Fruit fly (Drosophila melanogaster) ovary, adult (tissue): ENCODE data around the gene t-cup.

Source experiments
- CG17801 ChIP-seq: fragments of 200-800 bp; optimal IDR thresholded peaks from 2 replicates; lab custom pipeline; 2019; ENCODE audit warnings: missing biosample characterization, mild to moderate bottlenecking, missing genetic modification characterization, moderate library complexity; ENCODE audit not compliant: partially characterized antibody

The t-cup gene

dm6 chr2L:12465164-12466011 lies 31.7 kb downstream of the t-cup start:
- TF ChIP-seq CG17801 (GFP tag; lab: Kevin White, UChicago), result no peak

dm6 chr2L:12464065-12464464 lies 33.1 kb downstream of the t-cup start:
- TF ChIP-seq CG17801 (GFP tag; lab: Kevin White, UChicago), result no peak

- no peak for TF ChIP-seq CG17801 (GFP tag; lab: Kevin White, UChicago)
Measured at dm6 chr2L:12463037-12463436, 34.1 kb downstream of the t-cup start.

DNA sequence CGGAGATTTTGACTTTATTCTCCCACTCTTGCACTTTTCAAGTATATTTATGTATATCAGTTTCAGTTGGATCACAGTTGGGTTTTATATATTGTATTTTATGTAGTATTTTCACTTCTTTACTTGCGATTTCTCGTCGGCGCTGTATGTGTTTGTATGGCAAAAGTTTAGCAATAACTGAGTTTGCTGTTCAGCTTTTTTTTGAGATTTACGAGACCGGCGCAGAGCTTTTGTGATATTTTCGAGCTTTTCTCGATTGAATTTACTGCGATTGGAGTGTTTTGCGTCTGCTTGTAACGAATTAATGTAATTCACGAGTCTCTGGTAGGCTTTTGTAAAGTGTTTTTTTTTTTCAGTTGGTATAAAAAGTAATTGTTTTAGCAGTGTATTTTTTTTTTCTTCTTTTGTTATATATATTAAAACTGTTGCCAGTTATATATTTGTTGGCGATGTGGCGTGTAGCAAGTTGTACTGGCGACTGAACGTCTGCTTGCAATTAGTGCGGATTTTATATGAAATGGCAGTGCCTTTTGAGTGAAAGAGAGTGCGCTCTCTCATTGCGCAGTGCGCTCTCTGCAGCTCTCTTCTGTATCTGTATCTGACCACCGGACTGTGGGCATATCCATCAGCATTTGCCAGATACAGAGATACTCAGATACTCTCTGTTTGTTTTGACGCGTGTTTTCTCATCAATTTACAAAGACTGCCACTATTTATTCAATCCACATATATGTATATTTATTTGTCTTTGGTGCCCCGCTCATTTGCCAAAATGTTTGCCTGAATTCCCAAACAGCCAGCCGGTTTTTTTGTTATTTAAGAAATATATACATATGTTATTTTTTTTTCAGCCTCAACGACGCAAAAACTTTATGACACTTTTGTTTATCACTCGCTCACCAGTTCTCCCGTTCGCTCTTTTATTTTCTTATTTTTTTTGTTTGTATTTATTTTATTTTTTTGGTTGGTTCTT lies 36.1 kb downstream of the t-cup start:
- TF ChIP-seq CG17801 (GFP tag; lab: Kevin White, UChicago), result peak; percentile 31

DNA sequence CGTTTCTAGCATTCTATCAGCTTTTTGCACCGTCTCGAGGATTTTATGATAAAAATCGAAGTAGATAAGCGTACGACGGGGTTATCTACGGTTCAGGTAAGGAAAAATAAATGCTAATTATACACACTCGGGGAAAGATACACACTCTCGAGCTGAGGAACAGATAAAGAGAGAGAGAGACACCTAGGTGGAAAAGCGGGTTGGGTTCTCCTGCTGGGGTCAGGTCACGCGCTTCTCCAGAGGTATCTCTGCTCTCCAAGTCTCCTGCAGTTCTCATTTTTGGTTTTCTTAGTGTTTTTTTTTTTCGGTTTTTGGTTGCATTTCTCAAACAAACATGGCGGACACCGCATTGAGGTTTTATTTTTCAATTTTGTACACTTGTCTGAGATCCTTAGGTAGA lies 37.3 kb downstream of the t-cup start:
- no peak for TF ChIP-seq CG17801 (GFP tag; lab: Kevin White, UChicago)

- TF ChIP-seq CG17801 (GFP tag; lab: Kevin White, UChicago), result no peak
Measured at dm6 chr2L:12459191-12459590, 37.9 kb downstream of the t-cup start.

- TF ChIP-seq CG17801 (GFP tag; lab: Kevin White, UChicago), result no peak
Measured at dm6 chr2L:12457715-12458114, 39.4 kb downstream of the t-cup start.

- no peak for TF ChIP-seq CG17801 (GFP tag; lab: Kevin White, UChicago)
Measured at dm6 chr2L:12457201-12457600, 39.9 kb downstream of the t-cup start.

dm6 chr2L:12455750-12456149 lies 41.4 kb downstream of the t-cup start:
- no peak for TF ChIP-seq CG17801 (GFP tag; lab: Kevin White, UChicago)

dm6 chr2L:12455049-12455448 lies 42.1 kb downstream of the t-cup start:
- peak; percentile 23 for TF ChIP-seq CG17801 (GFP tag; lab: Kevin White, UChicago)

- no peak for TF ChIP-seq CG17801 (GFP tag; lab: Kevin White, UChicago)
Measured at dm6 chr2L:12453192-12453800, 43.8 kb downstream of the t-cup start, which contains the start of gene CG5418. Gene CG5418, minus strand, starts transcription at chr2L:12453242.

- no peak for TF ChIP-seq CG17801 (GFP tag; lab: Kevin White, UChicago)
Measured at dm6 chr2L:12448082-12448621, 49.0 kb downstream of the t-cup start, which contains the start of the genes CG5421 and Oatp33Eb. Gene CG5421, minus strand, starts transcription at chr2L:12448132. Gene Oatp33Eb, plus strand, starts transcription at chr2L:12448484.
